Worm (Caenorhabditis elegans): ENCODE results near the gene sft-1.

sft-1 gene

ce11 chrIII:3140227-3140626 lies 53.8 kb downstream of the sft-1 start:
- no peak for TF ChIP-seq scrt-1 (GFP tag; IDR thresholded peaks at IDR 0.05)

Data from whole organism, early embryonic.